Worm (Caenorhabditis elegans) whole organism, mixed stage, embryonic: ENCODE measurements around the gene C03G6.6.

ENCODE experiments used
- bed-3 ChIP-seq: fragments of 200-800 bp; sonication (Bioruptor generic); optimal IDR thresholded peaks from 3 replicates; lab custom pipeline; 2018; ENCODE audit warnings: mild to moderate bottlenecking, missing genetic modification characterization, moderate library complexity, missing compliant biosample characterization
- blmp-1 ChIP-seq: fragments of 150-350 bp; optimal IDR thresholded peaks from 2 replicates; lab custom pipeline; 2014; ENCODE audit warnings: missing biosample characterization, missing genetic modification characterization
- ces-1 ChIP-seq: fragments of 150-350 bp; optimal IDR thresholded peaks from 2 replicates; lab custom pipeline; 2014; ENCODE audit warnings: missing biosample characterization, missing genetic modification reagents, missing genetic modification characterization
- elt-1 ChIP-seq: sonication (generic microtip); optimal IDR thresholded peaks from 2 replicates; lab custom pipeline; 2017; ENCODE audit warnings: missing genetic modification characterization, mild to moderate bottlenecking, missing compliant biosample characterization, antibody characterized with exemption, moderate library complexity, borderline replicate concordance; ENCODE audit not compliant: insufficient read depth
- elt-3 ChIP-seq: fragments of 150-350 bp; optimal IDR thresholded peaks from 2 replicates; lab custom pipeline; 2014; ENCODE audit warnings: missing biosample characterization, missing genetic modification characterization
- ham-2 ChIP-seq: fragments of 200-800 bp; sonication (Bioruptor generic); optimal IDR thresholded peaks from 2 replicates; lab custom pipeline; 2018; ENCODE audit warnings: mild to moderate bottlenecking, missing genetic modification characterization, missing compliant biosample characterization
- lsy-2 ChIP-seq: fragments of 150-350 bp; optimal IDR thresholded peaks from 2 replicates; lab custom pipeline; 2014; ENCODE audit warnings: missing biosample characterization, missing genetic modification characterization
- mep-1 ChIP-seq: fragments of 150-350 bp; optimal IDR thresholded peaks from 2 replicates; lab custom pipeline; 2017; ENCODE audit warnings: missing biosample characterization, missing genetic modification reagents, missing genetic modification characterization, inconsistent platforms
- nhr-237 ChIP-seq: fragments of 150-350 bp; optimal IDR thresholded peaks from 2 replicates; lab custom pipeline; 2014; ENCODE audit warnings: missing biosample characterization, missing genetic modification characterization
- nhr-76 ChIP-seq: sonication (generic microtip); optimal IDR thresholded peaks from 2 replicates; lab custom pipeline; 2017; ENCODE audit warnings: missing biosample characterization, missing genetic modification characterization
- snpc-4 ChIP-seq: fragments of 150-350 bp; optimal IDR thresholded peaks from 2 replicates; lab custom pipeline; 2014; ENCODE audit warnings: missing biosample characterization, missing genetic modification characterization
- sptf-1 ChIP-seq: sonication (generic microtip); optimal IDR thresholded peaks from 2 replicates; lab custom pipeline; 2017; ENCODE audit warnings: mild to moderate bottlenecking, missing genetic modification characterization, moderate library complexity, missing compliant biosample characterization
- unc-39 ChIP-seq: fragments of 150-350 bp; optimal IDR thresholded peaks from 2 replicates; lab custom pipeline; 2014; ENCODE audit warnings: missing biosample characterization, missing genetic modification characterization
- ztf-11 ChIP-seq: fragments of 150-350 bp; optimal IDR thresholded peaks from 2 replicates; lab custom pipeline; 2014; ENCODE audit warnings: missing biosample characterization, missing genetic modification characterization

ce11 chrV:7332253-7332652 is 25.0 kb upstream of the C03G6.6 start, which contains the start of gene F10G2.1:
- no peak for TF ChIP-seq snpc-4 (tag; lab: Kevin White, UChicago)
- TF ChIP-seq nhr-237 (tag; lab: Kevin White, UChicago) = no peak
- TF ChIP-seq ces-1 = no peak
- TF ChIP-seq blmp-1 (tag; lab: Kevin White, UChicago) = no peak
- TF ChIP-seq bed-3 (GFP tag; lab: Kevin White, UChicago) = no peak
- no peak for TF ChIP-seq lsy-2 (tag; lab: Kevin White, UChicago)
- no peak for TF ChIP-seq ham-2 (GFP tag; lab: Kevin White, UChicago)
- no peak for TF ChIP-seq elt-3
- TF ChIP-seq unc-39 = no peak
- no peak for TF ChIP-seq ztf-11
- no peak for TF ChIP-seq nhr-76 (tag; lab: Kevin White, UChicago)
- no peak for TF ChIP-seq sptf-1 (tag; lab: Kevin White, UChicago)
- TF ChIP-seq mep-1 = no peak
- no peak for TF ChIP-seq elt-1 (tag; lab: Kevin White, UChicago)
